Worm (Caenorhabditis elegans) whole organism, late embryonic: Measurements from ENCODE around the gene C08B6.5.

Experiments
- K09A11.1 ChIP-seq: sonication (generic microtip); optimal IDR thresholded peaks from 2 replicates; lab custom pipeline; 2017; ENCODE audit warnings: antibody characterized with exemption, mild to moderate bottlenecking, missing genetic modification characterization, missing compliant biosample characterization; ENCODE audit not compliant: insufficient read depth
- ceh-45 ChIP-seq: fragments of 200-800 bp; sonication (Bioruptor generic); IDR thresholded peaks from 2 replicates; pipeline ENCODE4 v1.3.6; 2022; ENCODE audit warnings: missing genetic modification reagents, missing genetic modification characterization, missing compliant biosample characterization
- dmd-4 ChIP-seq: sonication (generic microtip); optimal IDR thresholded peaks from 2 replicates; lab custom pipeline; 2016; ENCODE audit warnings: borderline replicate concordance, missing genetic modification characterization, missing compliant biosample characterization
- hlh-30 ChIP-seq: sonication (generic microtip); optimal IDR thresholded peaks from 2 replicates; lab custom pipeline; 2017; ENCODE audit warnings: antibody characterized with exemption, missing genetic modification characterization, missing compliant biosample characterization; ENCODE audit not compliant: insufficient read depth
- hlh-8 ChIP-seq: sonication (generic microtip); optimal IDR thresholded peaks from 2 replicates; lab custom pipeline; 2016; ENCODE audit warnings: missing genotype, missing genetic modification characterization, missing compliant biosample characterization
- pha-2 ChIP-seq: sonication (generic microtip); optimal IDR thresholded peaks from 2 replicates; lab custom pipeline; 2017; ENCODE audit warnings: mild to moderate bottlenecking, missing genetic modification characterization, missing compliant biosample characterization
- unc-3 ChIP-seq, 2 experiments: fragments of 200-800 bp in 1 of 2; sonication (Bioruptor generic) in 1 of 2; sonication (generic microtip) in 1 of 2; conservative IDR thresholded peaks in 1 of 2; optimal IDR thresholded peaks in 1 of 2; 2 replicates each; pipeline versions ENCODE4 v1.3.6 to Lab custom; 2016 to 2022; ENCODE audit warnings: missing compliant biosample characterization in 2 of 2, missing genetic modification characterization in 2 of 2, missing genetic modification reagents in 1 of 2

- TF ChIP-seq K09A11.1 (tag; lab: Kevin White, UChicago) (no peak), hlh-30 (no peak), unc-3 (GFP tag; conservative IDR thresholded peaks at IDR 0.05; lab: Robert Waterston, UW) (no peak), unc-3 (tag; optimal IDR thresholded peaks at IDR 0.05; lab: Kevin White, UChicago) (no peak), dmd-4 (no peak), pha-2 (no peak), ceh-45 (GFP tag; lab: Robert Waterston, UW) (no peak), hlh-8 (tag; lab: Kevin White, UChicago) (no peak)
These were observed 42.4 kb downstream of the C08B6.5 start for ce11 chrV:10159972-10160371.
